Fruit fly (Drosophila melanogaster): ENCODE measurements around the gene Svip.
A peak's percentile ranks its signal among the peaks of the same experiment; 100 is the strongest.

DNA sequence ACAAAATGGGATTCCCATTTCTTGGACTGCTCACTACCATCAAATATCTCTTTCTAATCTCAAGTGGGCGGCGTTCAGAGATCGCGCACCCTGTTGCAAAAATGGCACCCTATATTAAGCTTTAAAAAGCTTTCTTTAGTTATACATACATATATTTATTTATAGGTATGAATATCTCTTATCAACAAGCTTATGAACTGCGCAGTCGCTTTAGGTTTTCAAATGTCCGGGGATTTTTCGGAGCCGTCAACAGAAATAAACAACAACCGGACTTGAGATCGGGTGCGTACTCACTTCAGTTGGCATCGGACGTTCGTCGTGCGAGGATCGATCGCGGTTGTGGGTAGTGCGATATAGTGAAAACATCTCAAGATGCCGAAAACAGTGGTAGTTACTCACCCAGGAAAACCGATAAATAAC, 9.5 kb upstream of the Svip start, which contains the start of gene PGRP-LF:
- TF ChIP-seq dysf (GFP tag; IDR thresholded peaks at IDR 0.05) (no peak), bab2 (GFP tag; optimal IDR thresholded peaks at IDR 0.05) (no peak), jigr1 (GFP tag; IDR thresholded peaks at IDR 0.05) (no peak), CG34224 (GFP tag; IDR thresholded peaks at IDR 0.05; ENCODE audit: partially characterized antibody) (peak; percentile 14; the same call in 1 of the 3 replicates), CG11085 (GFP tag; IDR thresholded peaks at IDR 0.05) (no peak), Six4 (GFP tag; optimal IDR thresholded peaks at IDR 0.05) (no peak), HLH4C (GFP tag; IDR thresholded peaks at IDR 0.05; ENCODE audit: partially characterized antibody) (no peak), Poxn (GFP tag; IDR thresholded peaks at IDR 0.05) (no peak), prd (optimal IDR thresholded peaks at IDR 0.05) (no peak), prd (GFP tag; IDR thresholded peaks at IDR 0.05) (no peak; the same call in 2 of the 3 replicates), ranshi (GFP tag; IDR thresholded peaks at IDR 0.05) (no peak), CG9876 (GFP tag; optimal IDR thresholded peaks at IDR 0.05) (no peak)
